Fruit fly (Drosophila melanogaster) whole organism, embryonic: ENCODE data around the gene Mtr3.

ENCODE experiments used
- Ada2b ChIP-seq: fragments of 200-800 bp; sonication (Bioruptor generic); IDR thresholded peaks from 2 replicates; pipeline ENCODE4 v1.3.6; 2022; ENCODE audit warnings: missing biosample characterization, missing genetic modification characterization
- CG12071 ChIP-seq: fragments of 200-800 bp; sonication (Bioruptor generic); optimal IDR thresholded peaks from 3 replicates; lab custom pipeline; 2018; ENCODE audit warnings: missing biosample characterization, mild to moderate bottlenecking, missing genetic modification characterization
- CG12219 ChIP-seq: fragments of 200-800 bp; sonication (Bioruptor generic); optimal IDR thresholded peaks from 3 replicates; lab custom pipeline; 2018; ENCODE audit warnings: missing biosample characterization, mild to moderate bottlenecking, missing genetic modification characterization
- CG12236 ChIP-seq: fragments of 200-800 bp; sonication (Bioruptor generic); optimal IDR thresholded peaks from 2 replicates; lab custom pipeline; 2016; ENCODE audit warnings: missing biosample characterization, missing genetic modification characterization
- CG13296 ChIP-seq: fragments of 200-800 bp; sonication (Bioruptor generic); optimal IDR thresholded peaks from 3 replicates; lab custom pipeline; 2018; ENCODE audit warnings: missing biosample characterization, mild to moderate bottlenecking, missing genetic modification characterization
- CG15073 ChIP-seq: fragments of 200-800 bp; sonication (Bioruptor generic); optimal IDR thresholded peaks from 2 replicates; lab custom pipeline; 2016; ENCODE audit warnings: missing biosample characterization, missing genetic modification characterization
- CG1602 ChIP-seq: fragments of 200-800 bp; sonication (Bioruptor generic); optimal IDR thresholded peaks from 3 replicates; lab custom pipeline; 2016; ENCODE audit warnings: missing biosample characterization, missing genetic modification characterization
- CG16815 ChIP-seq: fragments of 200-800 bp; sonication (Bioruptor generic); optimal IDR thresholded peaks from 3 replicates; lab custom pipeline; 2017; ENCODE audit warnings: missing biosample characterization, mild to moderate bottlenecking, missing genetic modification characterization
- CG2875 ChIP-seq: fragments of 200-800 bp; sonication (Bioruptor generic); optimal IDR thresholded peaks from 2 replicates; lab custom pipeline; 2017; ENCODE audit warnings: missing biosample characterization, mild to moderate bottlenecking, missing genetic modification characterization, missing genetic modification reagents
- CG3838 ChIP-seq: fragments of 200-800 bp; sonication (Bioruptor generic); optimal IDR thresholded peaks from 3 replicates; lab custom pipeline; 2016; ENCODE audit warnings: missing biosample characterization, missing genetic modification characterization
- CG4424 ChIP-seq: fragments of 200-800 bp; sonication (Bioruptor generic); optimal IDR thresholded peaks from 3 replicates; lab custom pipeline; 2016; ENCODE audit warnings: missing biosample characterization, missing genetic modification characterization
- CG4730 ChIP-seq: fragments of 200-800 bp; sonication (Bioruptor generic); IDR thresholded peaks from 2 replicates; pipeline ENCODE4 v1.3.6; 2022; ENCODE audit warnings: missing biosample characterization, missing genetic modification characterization
- CG6765 ChIP-seq: fragments of 200-800 bp; sonication (Bioruptor generic); optimal IDR thresholded peaks from 3 replicates; lab custom pipeline; 2017; ENCODE audit warnings: missing biosample characterization, mild to moderate bottlenecking, missing genetic modification characterization
- CG7357 ChIP-seq: fragments of 200-800 bp; sonication (Bioruptor generic); IDR thresholded peaks from 3 replicates; pipeline ENCODE4 v1.3.6; 2022; ENCODE audit warnings: missing biosample characterization, missing genetic modification characterization
- CG7556 ChIP-seq: fragments of 200-800 bp; sonication (Bioruptor generic); optimal IDR thresholded peaks from 2 replicates; lab custom pipeline; 2017; ENCODE audit warnings: missing biosample characterization, mild to moderate bottlenecking, missing genetic modification characterization
- CG7987 ChIP-seq: fragments of 200-800 bp; sonication (Bioruptor generic); optimal IDR thresholded peaks from 2 replicates; lab custom pipeline; 2018; ENCODE audit warnings: missing biosample characterization, mild to moderate bottlenecking, missing genetic modification characterization, moderate library complexity
- CG8359 ChIP-seq: fragments of 200-800 bp; sonication (Bioruptor generic); optimal IDR thresholded peaks from 2 replicates; lab custom pipeline; 2017; ENCODE audit warnings: missing biosample characterization, mild to moderate bottlenecking, missing genetic modification characterization, borderline replicate concordance
- CG9437 ChIP-seq: fragments of 200-800 bp; sonication (Bioruptor generic); optimal IDR thresholded peaks from 2 replicates; lab custom pipeline; 2018; ENCODE audit warnings: missing biosample characterization, mild to moderate bottlenecking, missing genetic modification characterization
- D19A ChIP-seq: fragments of 200-800 bp; optimal IDR thresholded peaks from 3 replicates; lab custom pipeline; 2019; ENCODE audit warnings: missing biosample characterization, mild to moderate bottlenecking, missing genetic modification characterization, moderate library complexity
- Dp ChIP-seq: fragments of 200-800 bp; sonication (Bioruptor generic); optimal IDR thresholded peaks from 2 replicates; lab custom pipeline; 2018; ENCODE audit warnings: missing biosample characterization, mild to moderate bottlenecking, missing genetic modification characterization, moderate library complexity
- Eip74EF ChIP-seq, 2 experiments: fragments of 200-800 bp in 1 of 2; fragments of >200 bp in 1 of 2; sonication (Bioruptor generic) in 1 of 2; optimal IDR thresholded peaks; 2 replicates each; lab custom pipeline; 2017 to 2019; ENCODE audit warnings: missing biosample characterization in 2 of 2, missing genetic modification characterization in 2 of 2, mild to moderate bottlenecking in 1 of 2, moderate library complexity in 1 of 2
- Gsc ChIP-seq: fragments of 200-800 bp; sonication (Bioruptor generic); IDR thresholded peaks from 2 replicates; pipeline ENCODE4 v1.3.6; 2022; ENCODE audit warnings: missing biosample characterization, missing genetic modification characterization
- Kr ChIP-seq: fragments of 200-800 bp; sonication (Bioruptor generic); optimal IDR thresholded peaks from 2 replicates; lab custom pipeline; 2017; ENCODE audit warnings: missing biosample characterization, mild to moderate bottlenecking, missing genetic modification characterization
- Lim3 ChIP-seq: fragments of 200-800 bp; sonication (Bioruptor generic); IDR thresholded peaks from 2 replicates; pipeline ENCODE4 v1.3.6; 2022; ENCODE audit warnings: missing biosample characterization, missing genetic modification characterization
- MESR4 ChIP-seq: fragments of 200-800 bp; sonication (Bioruptor generic); optimal IDR thresholded peaks from 2 replicates; lab custom pipeline; 2018; ENCODE audit warnings: missing biosample characterization, mild to moderate bottlenecking, missing genetic modification characterization, moderate library complexity
- MTF-1 ChIP-seq: fragments of 200-800 bp; sonication (Bioruptor generic); optimal IDR thresholded peaks from 2 replicates; lab custom pipeline; 2018; ENCODE audit warnings: missing biosample characterization, mild to moderate bottlenecking, missing genetic modification characterization, borderline replicate concordance
- Pdp1 ChIP-seq, 2 experiments: fragments of 200-800 bp; sonication (Bioruptor generic); optimal IDR thresholded peaks; 3 replicates each; lab custom pipeline; 2016; ENCODE audit warnings: missing biosample characterization in 2 of 2, missing genetic modification characterization in 2 of 2, mild to moderate bottlenecking in 1 of 2, moderate library complexity in 1 of 2
- Poxn ChIP-seq: fragments of 200-800 bp; sonication (Bioruptor generic); IDR thresholded peaks from 2 replicates; pipeline ENCODE4 v1.3.6; 2022; ENCODE audit warnings: missing biosample characterization, missing genetic modification characterization
- Ptx1 ChIP-seq: fragments of 200-800 bp; sonication (Bioruptor generic); IDR thresholded peaks from 2 replicates; pipeline ENCODE4 v1.3.6; 2022; ENCODE audit warnings: missing biosample characterization, missing genetic modification characterization
- Sox102F ChIP-seq: fragments of 200-800 bp; sonication (Bioruptor generic); optimal IDR thresholded peaks from 2 replicates; lab custom pipeline; 2018; ENCODE audit warnings: missing biosample characterization, mild to moderate bottlenecking, missing genetic modification characterization, moderate library complexity
- Usf ChIP-seq: fragments of 200-800 bp; sonication (Bioruptor generic); optimal IDR thresholded peaks from 2 replicates; lab custom pipeline; 2017; ENCODE audit warnings: missing genotype, missing biosample characterization, missing genetic modification characterization
- cato ChIP-seq: fragments of 200-800 bp; sonication (Bioruptor generic); optimal IDR thresholded peaks from 2 replicates; lab custom pipeline; 2016; ENCODE audit warnings: missing biosample characterization, missing genetic modification characterization, borderline replicate concordance
- chinmo ChIP-seq: fragments of 200-800 bp; sonication (Bioruptor generic); IDR thresholded peaks from 4 replicates; pipeline ENCODE4 v1.3.6; 2022; ENCODE audit warnings: missing biosample characterization, missing genetic modification characterization; ENCODE audit not compliant: partially characterized antibody
- en ChIP-seq: fragments of 200-800 bp; sonication (Bioruptor generic); optimal IDR thresholded peaks from 2 replicates; lab custom pipeline; 2016; ENCODE audit warnings: missing biosample characterization, missing genetic modification characterization
- gem ChIP-seq: fragments of 200-800 bp; sonication (Bioruptor generic); optimal IDR thresholded peaks from 2 replicates; lab custom pipeline; 2019; ENCODE audit warnings: missing biosample characterization, mild to moderate bottlenecking, missing genetic modification characterization, moderate library complexity
- ham ChIP-seq: fragments of 200-800 bp; sonication (Bioruptor generic); IDR thresholded peaks from 2 replicates; pipeline ENCODE4 v1.3.6; 2022; ENCODE audit warnings: missing biosample characterization, missing genetic modification characterization
- hkb ChIP-seq, 2 experiments: fragments of 200-800 bp in 1 of 2; fragments of >200 bp in 1 of 2; sonication (Bioruptor generic) in 1 of 2; IDR thresholded peaks in 1 of 2; optimal IDR thresholded peaks in 1 of 2; 2 replicates each; pipeline versions ENCODE4 v1.3.6 to Lab custom; 2017 to 2022; ENCODE audit warnings: missing biosample characterization in 1 of 2, missing genetic modification characterization in 1 of 2
- knrl ChIP-seq: fragments of 200-800 bp; sonication (Bioruptor generic); IDR thresholded peaks from 3 replicates; pipeline ENCODE4 v1.3.6; 2022; ENCODE audit warnings: missing biosample characterization, missing genetic modification characterization; ENCODE audit not compliant: partially characterized antibody
- lbe ChIP-seq: fragments of 200-800 bp; sonication (Bioruptor generic); optimal IDR thresholded peaks from 2 replicates; lab custom pipeline; 2016; ENCODE audit warnings: missing biosample characterization, mild to moderate bottlenecking, missing genetic modification characterization
- lilli ChIP-seq: fragments of 200-800 bp; sonication (Bioruptor generic); optimal IDR thresholded peaks from 3 replicates; lab custom pipeline; 2016; ENCODE audit warnings: missing biosample characterization, missing genetic modification characterization
- nau ChIP-seq: fragments of 200-800 bp; sonication (Bioruptor generic); optimal IDR thresholded peaks from 3 replicates; lab custom pipeline; 2017; ENCODE audit warnings: missing biosample characterization, mild to moderate bottlenecking, missing genetic modification characterization, missing genetic modification reagents
- oc ChIP-seq: fragments of 200-800 bp; sonication (Bioruptor generic); optimal IDR thresholded peaks from 2 replicates; lab custom pipeline; 2018; ENCODE audit warnings: missing biosample characterization, mild to moderate bottlenecking, missing genetic modification characterization, moderate library complexity
- phol ChIP-seq: fragments of 200-800 bp; sonication (Bioruptor generic); optimal IDR thresholded peaks from 3 replicates; lab custom pipeline; 2018; ENCODE audit warnings: missing biosample characterization, mild to moderate bottlenecking, missing genetic modification characterization, moderate library complexity
- schlank ChIP-seq: fragments of 200-800 bp; sonication (Bioruptor generic); optimal IDR thresholded peaks from 2 replicates; lab custom pipeline; 2018; ENCODE audit warnings: missing biosample characterization, mild to moderate bottlenecking, missing genetic modification characterization
- sens ChIP-seq: fragments of 200-800 bp; sonication (Bioruptor generic); peaks from one replicate; lab custom pipeline; 2016; ENCODE audit warnings: missing biosample characterization, missing genetic modification characterization
- wor ChIP-seq: fragments of 200-800 bp; sonication (Bioruptor generic); IDR thresholded peaks from 2 replicates; pipeline ENCODE4 v1.3.6; 2022; ENCODE audit warnings: missing biosample characterization, missing genetic modification characterization
- yki ChIP-seq: fragments of >200 bp; optimal IDR thresholded peaks from 3 replicates; lab custom pipeline; 2018

The Mtr3 gene

DNA sequence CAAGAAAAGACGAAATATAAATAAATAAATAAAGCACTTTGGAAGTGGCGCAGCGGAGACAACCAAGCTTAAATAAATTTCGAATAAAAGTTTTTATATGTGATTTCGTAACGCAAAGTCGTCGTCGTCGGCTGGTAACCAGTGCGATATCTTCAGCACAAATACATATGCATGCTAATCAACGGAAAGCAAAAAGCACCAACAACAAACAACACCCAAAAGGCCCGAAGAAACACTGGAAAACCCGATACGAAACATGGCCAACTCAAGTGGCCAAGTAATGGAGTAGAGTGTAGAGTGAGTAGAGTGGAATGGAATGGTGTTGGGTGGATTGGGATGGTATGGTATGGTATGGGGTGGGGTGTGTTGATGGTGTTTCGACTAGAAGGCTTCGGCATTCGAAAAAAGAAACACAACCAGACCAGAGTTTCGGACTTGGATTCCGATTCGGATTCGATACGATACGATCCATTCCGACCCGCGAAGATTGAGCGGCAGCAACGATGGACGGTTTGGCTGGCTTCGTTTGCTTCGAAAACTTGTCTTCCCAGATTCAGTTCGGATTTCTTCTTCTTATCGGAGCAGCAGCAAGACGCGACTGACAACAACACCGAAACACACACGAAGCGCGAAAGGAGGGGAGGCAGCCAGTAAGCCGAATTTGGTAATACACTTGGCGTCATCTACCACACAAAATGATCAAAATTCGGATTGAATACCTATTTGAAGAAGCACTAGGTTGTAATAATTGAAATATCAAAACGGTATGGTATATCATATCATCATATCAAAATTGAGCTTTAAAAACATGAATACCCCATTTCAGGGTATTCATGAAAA, 10.7 kb downstream of the Mtr3 start (continued):
- TF ChIP-seq Usf (GFP tag; lab: Kevin White, UChicago) (peak; percentile 82), CG8359 (GFP tag; lab: Kevin White, UChicago) (peak; percentile 62), Ada2b (GFP tag; lab: Robert Waterston, UW) (peak; percentile 77), hkb (optimal IDR thresholded peaks at IDR 0.05; lab: Kevin White, UChicago) (no peak), hkb (GFP tag; IDR thresholded peaks at IDR 0.05; lab: Robert Waterston, UW) (peak; percentile 96), D19A (tag; lab: Kevin White, UChicago) (peak; percentile 89), CG12071 (GFP tag; lab: Kevin White, UChicago) (peak; percentile 80), oc (tag; lab: Kevin White, UChicago) (peak; percentile 92), ham (peak; percentile 91; the same call in 1 of the 2 replicates), Lim3 (peak; percentile 92; the same call in 1 of the 2 replicates), CG7987 (peak; percentile 80), CG9437 (peak; percentile 88), Gsc (GFP tag; lab: Robert Waterston, UW) (no peak), Dp (GFP tag; lab: Kevin White, UChicago) (peak; percentile 0), cato (GFP tag; lab: Kevin White, UChicago) (peak; percentile 79), gem (tag; lab: Kevin White, UChicago) (peak; percentile 97), CG3838 (GFP tag; lab: Kevin White, UChicago) (peak; percentile 90), CG16815 (peak; percentile 86), schlank (tag; lab: Kevin White, UChicago) (peak; percentile 91), nau (GFP tag; lab: Kevin White, UChicago) (peak; percentile 54), Ptx1 (peak; percentile 96), yki (no peak), CG7556 (peak; percentile 93), sens (GFP tag; lab: Kevin White, UChicago) (peak; percentile 99), chinmo (GFP tag; lab: Robert Waterston, UW) (0 out of 4 replicates have a peak, but pooled peaks have one; percentile 71), lilli (peak; percentile 97), en (GFP tag; lab: Kevin White, UChicago) (peak; percentile 92), CG6765 (peak; percentile 90), Kr (GFP tag; lab: Kevin White, UChicago) (no peak), wor (peak; percentile 89), CG15073 (peak; percentile 70), phol (tag; lab: Kevin White, UChicago) (peak; percentile 90), CG13296 (GFP tag; lab: Kevin White, UChicago) (peak; percentile 94), CG12219 (GFP tag; lab: Kevin White, UChicago) (peak; percentile 96), Sox102F (GFP tag; lab: Kevin White, UChicago) (peak; percentile 96), CG12236 (GFP tag; lab: Kevin White, UChicago) (peak; percentile 91), Poxn (peak; percentile 87), Eip74EF (GFP tag; optimal IDR thresholded peaks at IDR 0.05; lab: Kevin White, UChicago) (peak in 1 of 2 experiments; percentile 90), lbe (peak; percentile 97), CG1602 (GFP tag; lab: Kevin White, UChicago) (peak; percentile 91), CG2875 (GFP tag; lab: Kevin White, UChicago) (peak; percentile 89), knrl (no peak), CG7357 (GFP tag; lab: Robert Waterston, UW) (peak; percentile 89), CG4424 (GFP tag; lab: Kevin White, UChicago) (peak; percentile 92), MESR4 (GFP tag; lab: Kevin White, UChicago) (peak; percentile 49), CG4730 (GFP tag; lab: Robert Waterston, UW) (peak; percentile 92), Pdp1 (GFP tag; optimal IDR thresholded peaks at IDR 0.05; lab: Kevin White, UChicago) (peak; percentile 91 to 96), MTF-1 (GFP tag; lab: Kevin White, UChicago) (peak; percentile 85)
